Fruit fly (Drosophila melanogaster): ENCODE results near the gene Appl.
A peak's percentile ranks its signal among the peaks of the same experiment; 100 is the strongest.

Gene Appl

DNA sequence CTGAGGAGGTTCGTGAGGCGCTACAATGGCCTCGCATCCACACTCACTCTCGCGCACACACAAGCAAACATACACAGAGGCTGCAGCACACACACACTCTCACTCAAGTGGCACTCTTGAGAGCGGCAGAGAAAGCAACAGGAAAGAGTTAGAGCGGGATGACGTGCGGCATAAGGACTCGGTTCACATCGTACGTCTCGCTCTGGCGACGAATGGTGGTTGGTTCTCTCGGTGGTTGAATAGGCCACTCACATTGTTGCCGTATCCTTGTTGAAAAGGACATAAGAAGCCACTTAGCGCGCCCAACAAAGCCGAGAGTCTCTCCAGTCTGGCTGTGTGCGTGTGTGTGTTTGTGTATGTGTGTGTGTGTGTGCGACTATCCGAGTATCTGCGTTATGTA is 60.2 kb downstream of the Appl start:
- TF ChIP-seq CTCF (optimal IDR thresholded peaks at IDR 0.05) (no peak), CG8478 (optimal IDR thresholded peaks at IDR 0.05) (no peak)

- TF ChIP-seq CTCF (optimal IDR thresholded peaks at IDR 0.05), result no peak
- TF ChIP-seq CG8478 (optimal IDR thresholded peaks at IDR 0.05), result no peak
These were observed 62.4 kb downstream of the Appl start for dm6 chrX:592588-593288.

DNA sequence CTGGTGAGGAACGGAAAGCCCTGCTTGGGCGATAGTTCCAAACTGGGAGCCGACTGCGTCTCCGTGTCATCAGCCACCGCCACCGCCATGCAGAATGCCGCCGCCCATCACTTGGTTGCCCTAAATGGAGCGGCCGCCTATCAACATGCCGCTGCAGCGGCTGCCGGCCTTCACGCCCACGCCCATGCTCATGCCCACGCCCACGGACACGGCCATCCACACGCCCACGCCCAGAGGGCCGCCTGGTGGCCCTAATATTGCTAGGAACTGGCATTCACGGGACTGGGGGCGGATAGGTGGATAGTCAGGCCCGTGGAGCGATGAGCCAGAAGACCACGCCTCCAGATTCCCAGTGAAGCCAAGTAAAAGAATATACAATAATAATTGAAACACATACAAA is 66.8 kb downstream of the Appl start:
- no peak for TF ChIP-seq CG8478 (optimal IDR thresholded peaks at IDR 0.05)
- no peak for TF ChIP-seq CTCF (optimal IDR thresholded peaks at IDR 0.05)

- TF ChIP-seq CTCF (optimal IDR thresholded peaks at IDR 0.05) (no peak), CG8478 (optimal IDR thresholded peaks at IDR 0.05) (no peak)
These were observed 68.2 kb downstream of the Appl start for dm6 chrX:598322-599057.

dm6 chrX:599727-600126 is 69.4 kb downstream of the Appl start:
- TF ChIP-seq CG8478 (optimal IDR thresholded peaks at IDR 0.05) (no peak), CTCF (optimal IDR thresholded peaks at IDR 0.05) (no peak)

DNA sequence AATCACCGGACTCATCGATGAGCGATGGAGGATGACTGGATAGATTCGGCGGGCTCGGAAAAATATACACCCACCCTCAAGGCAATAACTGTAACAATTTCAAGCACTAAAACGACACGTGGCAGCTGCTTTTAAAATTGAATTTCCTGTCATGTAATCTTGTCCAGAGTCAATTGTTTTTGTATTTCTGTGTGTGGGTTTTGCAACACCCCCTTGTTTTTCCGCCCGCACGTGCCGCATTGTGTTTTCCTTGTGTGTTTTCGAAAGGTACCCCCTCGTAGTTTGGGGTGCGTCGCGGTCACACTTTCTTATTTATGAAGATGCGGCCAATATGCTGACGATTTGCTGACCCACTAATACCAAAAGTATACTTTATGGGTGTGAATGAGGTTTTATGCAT is 71.7 kb downstream of the Appl start:
- TF ChIP-seq CG8478 (optimal IDR thresholded peaks at IDR 0.05) (no peak), CTCF (optimal IDR thresholded peaks at IDR 0.05) (no peak)

DNA sequence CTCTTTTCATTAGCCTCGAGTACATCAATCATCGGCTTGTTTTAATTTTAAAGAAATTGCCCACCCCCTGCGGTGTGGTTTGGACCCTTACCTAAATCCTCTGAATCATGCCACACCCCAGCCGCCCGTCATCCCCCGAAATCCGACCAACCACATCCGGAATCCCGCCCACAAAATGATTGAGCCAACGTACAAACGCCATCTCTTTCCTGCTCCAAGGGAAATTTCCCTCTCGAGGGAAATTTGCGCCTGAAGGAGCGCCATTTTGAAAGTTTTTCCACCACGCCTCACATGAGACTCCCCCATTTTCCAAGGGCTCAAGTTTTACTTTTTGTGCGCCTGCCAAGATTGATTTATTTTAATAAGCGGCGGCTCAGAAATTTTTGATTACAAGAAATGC is 79.7 kb downstream of the Appl start:
- TF ChIP-seq CTCF (optimal IDR thresholded peaks at IDR 0.05) (no peak), CG8478 (optimal IDR thresholded peaks at IDR 0.05) (no peak)

DNA sequence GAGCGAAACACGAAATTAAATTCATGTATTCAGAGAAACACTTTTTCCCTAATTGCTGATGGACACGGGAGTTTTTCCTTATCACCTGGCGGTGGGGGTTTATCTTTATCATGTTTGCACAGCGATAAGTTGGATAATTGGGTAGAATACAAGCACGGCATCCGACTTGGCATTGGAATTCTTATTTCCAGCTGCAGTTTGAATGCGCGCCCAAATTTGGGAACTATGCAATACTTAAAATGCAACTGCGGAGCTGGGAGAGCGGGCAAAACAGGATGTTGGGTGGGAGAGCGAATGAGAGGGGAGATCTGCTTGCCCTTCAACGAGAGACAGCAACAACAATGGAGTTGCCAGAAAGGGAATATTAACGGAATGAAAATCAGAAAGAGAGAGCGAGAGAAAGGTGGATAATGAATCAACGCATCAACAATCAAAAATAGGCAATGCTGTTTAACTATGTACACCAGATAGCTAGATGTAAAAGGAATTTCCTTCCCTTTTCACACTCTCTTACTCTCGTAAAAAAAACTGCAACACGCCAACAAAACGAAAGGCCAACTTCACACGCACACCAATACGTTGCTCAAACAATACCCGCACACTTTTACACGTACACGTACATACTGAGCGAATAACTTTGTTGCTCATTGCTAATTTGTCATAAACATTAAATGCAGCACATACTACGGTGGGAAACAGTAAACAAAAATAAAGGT is 86.6 kb downstream of the Appl start:
- no peak for TF ChIP-seq CG8478 (optimal IDR thresholded peaks at IDR 0.05)
- TF ChIP-seq CTCF (optimal IDR thresholded peaks at IDR 0.05), result no peak

- TF ChIP-seq CTCF (optimal IDR thresholded peaks at IDR 0.05) (peak in 1 of 2 experiments; percentile 30), CG8478 (optimal IDR thresholded peaks at IDR 0.05) (no peak)
These were observed 87.1 kb downstream of the Appl start for dm6 chrX:617477-617795.

DNA sequence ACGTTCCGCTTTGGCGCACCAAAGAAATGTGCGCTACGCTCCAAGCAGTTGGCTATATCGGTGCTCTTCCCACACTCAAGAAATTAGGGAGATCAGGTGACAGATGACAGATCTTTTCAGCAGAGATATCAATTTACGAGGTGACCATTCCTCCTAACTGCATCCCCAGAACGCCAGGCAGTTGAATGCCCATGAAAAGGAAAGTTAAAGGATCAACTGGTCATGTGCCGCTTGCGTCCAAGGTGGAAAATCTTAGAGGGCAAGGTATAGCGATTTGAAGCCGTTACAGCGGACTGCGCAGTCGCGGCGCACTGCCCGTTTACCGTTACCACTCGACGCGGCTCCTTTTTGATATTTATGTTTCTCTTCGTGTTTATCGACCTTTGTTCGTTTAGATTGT is 88.3 kb downstream of the Appl start:
- TF ChIP-seq CTCF (optimal IDR thresholded peaks at IDR 0.05) (no peak), CG8478 (optimal IDR thresholded peaks at IDR 0.05) (no peak)

DNA sequence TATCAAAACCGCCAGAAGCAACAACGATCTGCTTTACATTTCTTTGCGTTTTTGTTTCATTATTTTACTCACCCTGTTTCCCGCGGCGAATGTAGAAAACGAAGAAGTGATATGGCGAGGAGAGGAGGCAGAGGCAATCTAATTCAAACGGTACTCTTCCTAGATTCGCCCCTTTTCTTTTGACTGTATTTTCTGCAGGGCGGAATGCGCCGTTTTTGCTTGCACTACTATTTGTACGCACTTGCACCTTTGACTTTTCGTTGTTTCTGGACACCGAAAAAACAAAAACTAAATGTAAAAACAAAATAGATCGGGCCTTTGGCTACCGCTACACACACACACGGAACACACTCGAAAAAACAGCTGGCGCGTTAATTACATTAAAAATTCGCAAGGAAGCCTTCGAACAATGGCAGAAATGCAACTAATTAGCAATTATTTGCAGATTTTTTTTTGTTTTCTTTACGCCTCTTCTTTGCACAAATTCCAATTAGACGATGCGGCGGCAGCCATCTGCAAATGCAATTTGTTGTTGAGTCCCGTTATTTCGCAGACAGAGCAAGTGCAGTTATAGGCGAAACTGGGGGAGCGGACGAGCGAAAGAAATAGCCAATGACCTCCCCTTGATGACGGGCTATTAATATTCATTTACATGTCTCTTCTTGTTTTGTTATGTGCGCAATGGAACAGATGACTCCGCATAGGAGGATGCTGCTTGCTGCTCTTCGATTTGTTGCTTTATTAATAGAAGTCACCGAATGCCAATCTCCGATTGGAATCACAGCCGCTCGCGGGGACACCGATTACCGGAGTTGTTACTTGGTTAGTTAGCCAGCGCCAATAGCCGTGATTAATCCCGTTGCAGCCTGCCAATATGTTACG is 89.2 kb downstream of the Appl start:
- TF ChIP-seq CG8478 (optimal IDR thresholded peaks at IDR 0.05), result no peak
- no peak for TF ChIP-seq CTCF (optimal IDR thresholded peaks at IDR 0.05)

- TF ChIP-seq CTCF (optimal IDR thresholded peaks at IDR 0.05) (no peak), CG8478 (optimal IDR thresholded peaks at IDR 0.05) (no peak)
These were observed 89.8 kb downstream of the Appl start, which contains the start of gene spdi for dm6 chrX:620102-620430. Gene spdi, minus strand, starts transcription at chrX:620195.

DNA sequence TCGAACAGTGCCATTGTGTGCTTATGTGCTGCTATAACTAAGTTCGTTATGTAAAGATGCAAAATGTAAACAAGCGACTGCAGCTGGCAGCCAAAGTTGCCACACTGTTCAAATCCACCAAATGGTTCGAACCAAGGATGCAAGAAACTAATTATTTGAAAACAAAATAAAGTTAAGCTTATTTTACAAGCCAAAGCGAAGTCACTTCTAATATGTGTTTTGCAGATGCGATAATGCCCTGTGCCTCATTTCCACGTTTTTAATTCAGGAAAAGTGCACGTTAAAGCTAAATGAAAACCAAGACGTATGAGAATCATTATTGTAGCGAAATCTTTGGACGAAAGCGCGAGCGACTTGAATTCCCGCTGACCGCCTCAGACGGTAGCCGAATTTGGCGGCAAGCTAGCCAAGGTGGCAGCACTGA is 90.8 kb downstream of the Appl start, which contains the start of the genes CG13365 and Vsp37A:
Gene CG13365, minus strand, starts transcription at position 84 of the 424 bp plus-strand sequence.
Gene Vsp37A, plus strand, starts transcription at position 399 of the 424 bp plus-strand sequence.
- TF ChIP-seq CG8478 (optimal IDR thresholded peaks at IDR 0.05) (no peak), CTCF (optimal IDR thresholded peaks at IDR 0.05) (peak in 1 of 2 experiments; percentile 43)

dm6 chrX:623357-623756 is 93.1 kb downstream of the Appl start, which contains the start of gene CG13369:
Gene CG13369, plus strand, starts transcription at chrX:623468.
- TF ChIP-seq CTCF (optimal IDR thresholded peaks at IDR 0.05) (no peak), CG8478 (optimal IDR thresholded peaks at IDR 0.05) (no peak)

DNA sequence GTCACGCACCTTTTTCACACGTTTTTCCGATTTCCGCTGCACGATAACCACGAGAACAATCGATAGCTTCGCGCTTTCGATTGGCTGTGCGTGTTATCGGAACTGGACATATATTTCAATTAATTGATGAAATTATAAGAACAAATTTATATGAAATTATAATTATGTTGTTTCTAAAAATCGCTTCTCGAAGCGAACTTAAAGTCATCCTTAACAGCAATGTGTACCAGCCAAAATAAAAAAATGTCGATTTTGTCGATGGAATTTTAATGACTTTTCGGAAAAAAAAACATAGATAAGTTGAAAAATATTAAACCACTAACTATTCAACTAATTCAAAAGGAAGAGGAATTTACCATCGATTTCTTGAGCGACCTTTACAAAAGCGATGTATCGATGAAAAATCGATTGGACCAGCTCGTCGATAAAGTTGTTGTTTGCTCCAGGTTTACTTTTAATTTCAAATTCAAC is 94.9 kb downstream of the Appl start, which contains the start of the genes CG13364 and Hinfp:
Gene CG13364, minus strand, starts transcription at position 47 of the 471 bp plus-strand sequence.
Gene Hinfp, plus strand, starts transcription at position 386 of the 471 bp plus-strand sequence.
- TF ChIP-seq CTCF (optimal IDR thresholded peaks at IDR 0.05), result no peak
- no peak for TF ChIP-seq CG8478 (optimal IDR thresholded peaks at IDR 0.05)
